Worm (Caenorhabditis elegans) whole organism, L4 larva: ENCODE data around the gene hphd-1.
A peak's percentile ranks its signal among the peaks of the same experiment; 100 is the strongest.

Source experiments
- F10B5.3 ChIP-seq: sonication (generic microtip); optimal IDR thresholded peaks from 2 replicates; lab custom pipeline; 2016; ENCODE audit warnings: mild to moderate bottlenecking, missing genetic modification characterization, missing compliant biosample characterization
- F26F4.8 ChIP-seq: fragments of 200-800 bp; sonication (Bioruptor generic); conservative IDR thresholded peaks from 2 replicates; pipeline ENCODE4 v1.3.6; 2022; ENCODE audit warnings: missing genetic modification characterization, missing compliant biosample characterization
- F37D6.2 ChIP-seq: sonication (generic microtip); optimal IDR thresholded peaks from 2 replicates; lab custom pipeline; 2016; ENCODE audit warnings: mild to moderate bottlenecking, missing genetic modification characterization, missing compliant biosample characterization
- aha-1 ChIP-seq: fragments of 150-350 bp; peaks from one replicate; lab custom pipeline; 2014; ENCODE audit warnings: missing biosample characterization, missing genetic modification characterization
- ama-1 ChIP-seq: fragments of 150-350 bp; optimal IDR thresholded peaks from 2 replicates; lab custom pipeline; 2014; ENCODE audit warnings: inconsistent platforms, mixed read lengths
- ceh-28 ChIP-seq: fragments of 150-350 bp; optimal IDR thresholded peaks from 2 replicates; lab custom pipeline; 2014; ENCODE audit warnings: missing biosample characterization, missing genetic modification reagents, missing genetic modification characterization
- ceh-62 ChIP-seq: sonication (generic microtip); optimal IDR thresholded peaks from 2 replicates; lab custom pipeline; 2017; ENCODE audit warnings: missing biosample characterization, missing genetic modification characterization
- daf-16 ChIP-seq, 3 experiments: sonication (generic microtip); optimal IDR thresholded peaks; 2 replicates each; lab custom pipeline; 2016 to 2017; ENCODE audit warnings: missing genetic modification characterization in 3 of 3, missing genetic modification reagents in 3 of 3, mild to moderate bottlenecking in 2 of 3, missing compliant biosample characterization in 2 of 3, missing biosample characterization in 1 of 3, moderate library complexity in 1 of 3
- dpl-1 ChIP-seq: fragments of 150-350 bp; optimal IDR thresholded peaks from 2 replicates; lab custom pipeline; 2014; ENCODE audit warnings: missing biosample characterization, missing genetic modification reagents, missing genetic modification characterization
- duxl-1 ChIP-seq: sonication (generic microtip); optimal IDR thresholded peaks from 2 replicates; lab custom pipeline; 2016; ENCODE audit warnings: mild to moderate bottlenecking, missing genetic modification characterization, moderate library complexity, missing compliant biosample characterization; ENCODE audit not compliant: poor library complexity
- egl-43 ChIP-seq: fragments of 200-800 bp; sonication (Bioruptor generic); IDR thresholded peaks from 2 replicates; pipeline ENCODE4 v1.3.6; 2022; ENCODE audit warnings: missing genetic modification reagents, missing genetic modification characterization, missing compliant biosample characterization
- hlh-11 ChIP-seq: fragments of 200-800 bp; sonication (Bioruptor generic); optimal IDR thresholded peaks from 2 replicates; lab custom pipeline; 2018; ENCODE audit warnings: mild to moderate bottlenecking, missing genetic modification characterization, missing compliant biosample characterization
- jun-1 ChIP-seq: fragments of 150-350 bp; optimal IDR thresholded peaks from 2 replicates; lab custom pipeline; 2014; ENCODE audit warnings: missing biosample characterization, missing genetic modification reagents, missing genetic modification characterization
- lim-7 ChIP-seq: fragments of 200-800 bp; sonication (Bioruptor generic); IDR thresholded peaks from 2 replicates; pipeline ENCODE4 v1.3.6; 2022; ENCODE audit warnings: missing genetic modification characterization, missing compliant biosample characterization
- lin-13 ChIP-seq: fragments of 150-350 bp; optimal IDR thresholded peaks from 2 replicates; lab custom pipeline; 2014; ENCODE audit warnings: missing biosample characterization, missing genetic modification reagents, missing genetic modification characterization
- lin-38 ChIP-seq: fragments of 200-800 bp; sonication (Bioruptor generic); IDR thresholded peaks from 2 replicates; pipeline ENCODE4 v1.3.6; 2022; ENCODE audit warnings: missing genetic modification reagents, missing genetic modification characterization, missing compliant biosample characterization
- lin-39 ChIP-seq: fragments of 150-350 bp; optimal IDR thresholded peaks from 2 replicates; lab custom pipeline; 2014; ENCODE audit warnings: missing biosample characterization, missing genetic modification reagents, missing genetic modification characterization
- mes-2 ChIP-seq: sonication (generic microtip); optimal IDR thresholded peaks from 2 replicates; lab custom pipeline; 2016; ENCODE audit warnings: missing genotype, mild to moderate bottlenecking, missing genetic modification characterization, missing compliant biosample characterization; ENCODE audit not compliant: poor library complexity, severe bottlenecking
- nhr-10 ChIP-seq: fragments of 150-350 bp; optimal IDR thresholded peaks from 2 replicates; lab custom pipeline; 2014; ENCODE audit warnings: missing biosample characterization, missing genetic modification characterization
- nhr-11 ChIP-seq: fragments of 150-350 bp; optimal IDR thresholded peaks from 2 replicates; lab custom pipeline; 2014; ENCODE audit warnings: missing biosample characterization, missing genetic modification characterization
- nhr-28 ChIP-seq: fragments of 150-350 bp; optimal IDR thresholded peaks from 2 replicates; lab custom pipeline; 2014; ENCODE audit warnings: missing biosample characterization, missing genetic modification characterization
- nhr-42 ChIP-seq: fragments of 200-800 bp; sonication (Bioruptor generic); IDR thresholded peaks from 2 replicates; pipeline ENCODE4 v1.3.6; 2022; ENCODE audit warnings: missing genetic modification characterization, missing compliant biosample characterization
- nhr-77 ChIP-seq: fragments of 150-350 bp; optimal IDR thresholded peaks from 2 replicates; lab custom pipeline; 2014; ENCODE audit warnings: missing biosample characterization, missing genetic modification characterization
- pqm-1 ChIP-seq: sonication (generic microtip); optimal IDR thresholded peaks from 2 replicates; lab custom pipeline; 2017; ENCODE audit warnings: missing biosample characterization, missing genetic modification characterization
- saeg-2 ChIP-seq: fragments of 200-800 bp; sonication (Bioruptor generic); IDR thresholded peaks from 2 replicates; pipeline ENCODE4 v1.3.6; 2022; ENCODE audit warnings: missing genetic modification reagents, missing genetic modification characterization, missing compliant biosample characterization
- sdz-12 ChIP-seq: fragments of 200-800 bp; sonication (Bioruptor generic); optimal IDR thresholded peaks from 2 replicates; lab custom pipeline; 2018; ENCODE audit warnings: mild to moderate bottlenecking, missing genetic modification characterization, missing compliant biosample characterization
- set-16 ChIP-seq: fragments of 200-800 bp; sonication (Bioruptor generic); IDR thresholded peaks from 2 replicates; pipeline ENCODE4 v1.3.6; 2022; ENCODE audit warnings: missing genetic modification reagents, missing genetic modification characterization, missing compliant biosample characterization
- spr-1 ChIP-seq: sonication (generic microtip); optimal IDR thresholded peaks from 2 replicates; lab custom pipeline; 2016; ENCODE audit warnings: mild to moderate bottlenecking, missing genetic modification characterization, missing compliant biosample characterization
- tag-97 ChIP-seq: fragments of 200-800 bp; sonication (Bioruptor generic); IDR thresholded peaks from 2 replicates; pipeline ENCODE4 v1.3.6; 2022; ENCODE audit warnings: missing genetic modification characterization, missing compliant biosample characterization
- tra-1 ChIP-seq: fragments of 200-800 bp; sonication (Bioruptor generic); IDR thresholded peaks from 2 replicates; pipeline ENCODE4 v1.3.6; 2022; ENCODE audit warnings: missing genetic modification reagents, missing genetic modification characterization, missing compliant biosample characterization
- unc-39 ChIP-seq: sonication (generic microtip); optimal IDR thresholded peaks from 2 replicates; lab custom pipeline; 2017; ENCODE audit warnings: missing biosample characterization, missing genetic modification characterization
- unc-62 ChIP-seq, 3 experiments: fragments of 150-350 bp in 1 of 3; sonication (generic microtip); optimal IDR thresholded peaks in 2 of 3; peaks in 1 of 3; 1 replicate in 1 of 3; 2 replicates in 2 of 3; lab custom pipeline; 2014 to 2017; ENCODE audit warnings: missing biosample characterization in 3 of 3, missing genetic modification characterization in 3 of 3, missing genetic modification reagents in 3 of 3, missing genotype in 1 of 3
- vab-7 ChIP-seq: fragments of 200-800 bp; sonication (Bioruptor generic); IDR thresholded peaks from 2 replicates; pipeline ENCODE4 v1.3.6; 2022; ENCODE audit warnings: missing genetic modification reagents, missing genetic modification characterization, missing compliant biosample characterization
- zfp-3 ChIP-seq: fragments of 200-800 bp; sonication (Bioruptor generic); conservative IDR thresholded peaks from 2 replicates; pipeline ENCODE4 v1.3.6; 2022; ENCODE audit warnings: missing genetic modification reagents, missing genetic modification characterization, missing compliant biosample characterization
- zip-11 ChIP-seq: fragments of 200-800 bp; sonication (Bioruptor generic); IDR thresholded peaks from 2 replicates; pipeline ENCODE4 v1.3.6; 2022; ENCODE audit warnings: missing genetic modification characterization, missing compliant biosample characterization
- ztf-11 ChIP-seq: fragments of 150-350 bp; optimal IDR thresholded peaks from 2 replicates; lab custom pipeline; 2014; ENCODE audit warnings: missing biosample characterization, missing genetic modification characterization

The hphd-1 gene

ce11 chrII:13030051-13030437 lies 33.7 kb upstream of the hphd-1 start:
- TF ChIP-seq zip-11 (GFP tag; lab: Robert Waterston, UW) (no peak), egl-43 (GFP tag; lab: Robert Waterston, UW) (0 out of 2 replicates have a peak, but pooled peaks have one; percentile 20), mes-2 (tag; lab: Kevin White, UChicago) (peak; percentile 5), jun-1 (no peak), set-16 (GFP tag; lab: Robert Waterston, UW) (peak; percentile 30; the same call in 1 of the 2 replicates), spr-1 (tag; lab: Kevin White, UChicago) (no peak)

- no peak for TF ChIP-seq F26F4.8 (GFP tag; lab: Robert Waterston, UW)
- no peak for TF ChIP-seq zfp-3 (GFP tag; lab: Robert Waterston, UW)
- no peak for TF ChIP-seq saeg-2 (GFP tag; lab: Robert Waterston, UW)
- no peak for TF ChIP-seq mes-2 (tag; lab: Kevin White, UChicago)
- no peak for TF ChIP-seq tra-1
- TF ChIP-seq lin-13 (GFP tag; lab: Kevin White, UChicago): no peak
- peak; percentile 19; the same call in 1 of the 2 replicates for TF ChIP-seq egl-43 (GFP tag; lab: Robert Waterston, UW)
- TF ChIP-seq ama-1 (lab: Kevin White, UChicago): no peak
- TF ChIP-seq F10B5.3: no peak
- TF ChIP-seq unc-62 (GFP tag; optimal IDR thresholded peaks at IDR 0.05 in 1 of 2; lab: Kevin White, UChicago): peak in 1 of 2 experiments; percentile 30
- TF ChIP-seq unc-62 (tag; optimal IDR thresholded peaks at IDR 0.05; lab: Kevin White, UChicago): no peak
- no peak for TF ChIP-seq spr-1 (tag; lab: Kevin White, UChicago)
- TF ChIP-seq tag-97: no peak
- TF ChIP-seq nhr-28 (tag; lab: Kevin White, UChicago): peak; percentile 33
- no peak for TF ChIP-seq nhr-77 (tag; lab: Kevin White, UChicago)
- TF ChIP-seq vab-7 (GFP tag; lab: Robert Waterston, UW): no peak
- no peak for TF ChIP-seq nhr-11
- TF ChIP-seq ztf-11 (tag; lab: Kevin White, UChicago): no peak
- TF ChIP-seq lin-39 (tag; lab: Kevin White, UChicago): no peak
- TF ChIP-seq duxl-1 (tag; lab: Kevin White, UChicago): no peak
- TF ChIP-seq aha-1: peak; percentile 94
- peak; percentile 52 for TF ChIP-seq pqm-1
- no peak for TF ChIP-seq F37D6.2 (tag; lab: Kevin White, UChicago)
- no peak for TF ChIP-seq daf-16 (GFP tag; optimal IDR thresholded peaks at IDR 0.05; lab: Kevin White, UChicago)
- peak; percentile 33 for TF ChIP-seq daf-16 (tag; optimal IDR thresholded peaks at IDR 0.05; lab: Kevin White, UChicago)
- no peak for TF ChIP-seq sdz-12 (GFP tag; lab: Kevin White, UChicago)
- TF ChIP-seq lin-38 (GFP tag; lab: Robert Waterston, UW): no peak
- TF ChIP-seq nhr-10 (tag; lab: Kevin White, UChicago): no peak
- TF ChIP-seq ceh-28 (tag; lab: Kevin White, UChicago): peak; percentile 4
- no peak for TF ChIP-seq dpl-1 (GFP tag; lab: Kevin White, UChicago)
- TF ChIP-seq lim-7 (GFP tag; lab: Robert Waterston, UW): no peak
- TF ChIP-seq hlh-11: peak; percentile 6
- TF ChIP-seq nhr-42 (GFP tag; lab: Robert Waterston, UW): no peak
- no peak for TF ChIP-seq ceh-62 (tag; lab: Kevin White, UChicago)
- TF ChIP-seq unc-39 (tag; lab: Kevin White, UChicago): no peak
Observed at ce11 chrII:13029290-13030050, 33.1 kb upstream of the hphd-1 start.
